Worm (Caenorhabditis elegans) whole organism, dauer: ENCODE results near the gene T24D5.1.

Source experiments
- unc-62 ChIP-seq: sonication (generic microtip); optimal IDR thresholded peaks from 2 replicates; lab custom pipeline; 2017; ENCODE audit warnings: missing biosample characterization, missing genetic modification reagents, missing genetic modification characterization

Gene T24D5.1

DNA sequence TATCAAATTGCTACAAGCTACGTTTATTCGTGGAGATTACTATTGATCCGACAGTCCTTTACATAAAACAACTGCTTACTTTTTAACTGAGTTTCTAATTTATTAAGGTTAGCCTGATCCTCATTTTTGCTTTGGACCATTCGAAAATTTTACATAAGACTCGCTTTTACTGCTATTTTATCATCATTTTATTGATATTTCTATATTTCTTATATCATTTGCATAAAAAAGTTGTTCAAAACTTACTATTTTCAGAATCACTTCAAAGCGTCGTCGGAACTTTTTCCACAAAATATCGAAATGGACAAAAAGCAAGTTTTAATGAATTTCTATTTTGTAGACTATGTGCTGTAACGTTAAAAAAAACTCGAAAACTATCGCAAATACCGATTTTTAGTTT, at the start of gene T24D5.1:
T24D5.1 (plus strand) TSS at position 301 of the 400 bp plus-strand sequence.
- TF ChIP-seq unc-62 (GFP tag; lab: Kevin White, UChicago): no peak

DNA sequence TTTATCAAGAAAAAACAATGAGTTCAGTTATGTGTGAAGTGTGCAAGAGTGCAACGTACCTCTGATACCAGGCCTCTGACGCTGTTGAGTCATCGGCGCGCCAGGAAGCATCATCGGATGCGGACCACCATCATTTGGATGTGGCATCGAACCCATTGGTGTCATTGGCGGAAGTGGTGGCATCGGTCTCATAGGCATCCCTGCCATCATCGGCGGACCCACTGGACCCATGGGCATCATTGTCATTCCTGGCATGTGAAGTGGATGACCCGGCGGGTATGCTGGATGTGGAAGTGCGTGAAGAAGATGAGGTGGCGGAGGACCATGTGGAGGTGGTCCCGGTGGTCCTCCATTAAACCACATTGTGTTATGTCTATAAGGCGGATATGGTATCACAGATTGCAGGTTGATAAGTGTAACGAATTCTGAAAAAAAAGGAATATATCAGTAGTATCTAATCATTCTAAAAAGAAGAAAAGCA, 49.2 kb upstream of the T24D5.1 start, which contains the start of gene scd-1:
scd-1 (minus strand) TSS at position 431 of the 481 bp plus-strand sequence.
- TF ChIP-seq unc-62 (GFP tag; lab: Kevin White, UChicago): no peak

DNA sequence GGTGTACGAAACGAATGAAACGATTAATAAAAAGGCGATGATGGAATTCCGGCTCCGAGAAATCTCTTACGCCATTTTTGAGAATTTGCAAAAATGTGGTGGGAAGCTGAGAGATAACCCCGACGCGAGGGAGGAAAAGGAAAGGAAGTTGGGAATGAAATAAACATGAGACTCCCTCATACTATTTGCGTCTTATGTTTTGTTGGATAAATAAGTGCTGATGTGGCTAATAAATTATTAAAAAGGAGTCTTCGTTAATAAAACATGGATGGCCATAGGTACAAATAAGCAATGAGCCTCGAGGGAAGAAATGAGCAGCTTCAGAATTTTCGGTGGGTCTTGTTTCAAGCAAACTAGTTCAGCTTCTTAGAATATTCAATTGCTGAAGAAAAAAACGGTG, 42.2 kb upstream of the T24D5.1 start:
- TF ChIP-seq unc-62 (GFP tag; lab: Kevin White, UChicago): no peak

DNA sequence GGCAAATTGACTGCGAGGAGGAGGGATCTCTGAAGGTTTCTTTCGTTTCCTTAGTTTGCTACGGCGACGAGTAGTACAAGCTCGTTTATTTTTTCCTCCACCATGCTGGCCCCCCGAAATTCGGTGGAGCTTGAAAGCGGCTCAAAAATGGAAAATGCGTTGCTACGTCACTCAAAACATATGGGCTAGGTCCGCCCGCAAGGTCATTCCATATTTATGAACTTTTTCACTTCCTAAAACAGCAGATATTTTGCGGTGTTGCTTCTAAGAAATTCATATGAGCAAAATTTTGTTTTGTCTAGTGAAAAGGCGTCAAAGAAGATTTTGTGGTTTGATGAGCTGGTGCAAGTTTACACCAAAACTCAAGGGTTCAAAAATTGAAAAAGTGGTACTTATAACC, 40.1 kb upstream of the T24D5.1 start:
- no peak for TF ChIP-seq unc-62 (GFP tag; lab: Kevin White, UChicago)

DNA sequence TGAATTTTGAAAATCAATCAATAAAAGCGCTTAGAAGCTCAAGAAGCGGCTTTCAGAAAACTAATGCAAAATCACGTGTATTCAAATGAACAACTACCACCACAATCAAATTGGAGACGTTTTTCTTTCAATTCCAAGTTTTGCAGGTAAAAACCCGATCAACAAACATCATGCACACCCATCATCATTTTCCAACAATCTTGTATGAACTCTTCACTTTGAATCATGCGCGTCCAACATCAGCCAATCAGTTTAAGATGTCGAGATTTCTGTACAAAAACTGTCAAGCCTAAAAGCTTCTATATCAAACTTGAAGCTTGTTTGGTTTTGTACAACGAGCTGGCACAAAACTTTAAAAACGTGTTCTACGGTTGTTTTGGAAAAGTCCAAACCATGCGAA, 35.8 kb upstream of the T24D5.1 start:
- TF ChIP-seq unc-62 (GFP tag; lab: Kevin White, UChicago): no peak

DNA sequence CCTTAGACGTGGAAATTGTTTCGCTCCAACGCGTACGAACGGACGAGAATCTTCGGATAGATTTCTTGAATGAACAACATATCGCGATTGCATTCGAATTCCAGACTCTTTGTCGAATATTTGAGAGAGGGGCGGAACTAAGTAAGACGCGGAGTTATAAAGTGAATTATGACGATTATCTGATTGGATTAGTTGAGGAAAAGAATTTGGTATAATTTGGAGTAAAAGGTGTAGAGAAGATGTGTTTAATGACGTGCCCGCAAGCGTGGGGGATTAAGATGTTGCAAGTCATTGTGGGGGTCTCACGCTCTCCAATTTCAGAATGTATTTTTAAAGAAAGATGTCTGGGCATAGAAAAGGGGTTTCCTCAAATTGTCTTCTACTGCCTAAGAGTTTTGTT, 29.5 kb upstream of the T24D5.1 start:
- TF ChIP-seq unc-62 (GFP tag; lab: Kevin White, UChicago): no peak

DNA sequence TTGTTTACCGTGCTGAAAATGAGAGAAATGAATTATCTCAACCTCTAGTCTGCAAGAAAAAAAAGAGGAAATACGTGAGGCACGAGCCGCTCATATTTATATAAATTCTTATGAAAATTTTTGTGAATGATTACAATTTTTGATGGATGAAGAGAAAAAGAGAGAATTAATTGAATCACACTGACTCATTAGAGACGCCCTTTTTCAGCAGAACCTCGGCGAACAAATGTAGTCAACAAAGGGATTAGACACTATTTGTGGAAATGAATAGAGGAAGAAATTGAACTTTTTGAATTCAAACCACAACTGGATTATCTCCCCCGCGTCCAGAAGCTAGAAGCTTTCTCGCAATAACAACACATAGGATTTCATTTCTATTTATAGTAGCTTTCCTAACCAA, 27.8 kb upstream of the T24D5.1 start:
- no peak for TF ChIP-seq unc-62 (GFP tag; lab: Kevin White, UChicago)

DNA sequence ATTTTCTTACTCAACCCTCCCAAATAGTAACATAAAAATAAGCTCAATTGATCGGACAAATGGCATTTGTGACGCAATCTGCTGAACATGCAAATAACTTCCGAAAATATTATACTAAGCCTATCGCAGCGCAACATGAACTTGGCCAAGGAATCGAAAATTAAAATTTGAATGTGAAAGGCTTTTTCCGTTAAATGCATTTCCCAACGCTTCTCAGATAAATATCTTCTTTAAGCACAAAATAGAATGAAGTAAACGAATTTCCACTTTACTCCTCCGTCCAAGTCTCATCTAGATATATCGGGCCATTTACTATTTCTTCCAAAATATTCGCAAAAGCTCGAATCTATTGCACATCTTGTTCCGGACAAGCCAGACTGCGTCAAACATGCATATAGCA, 25.5 kb upstream of the T24D5.1 start:
- TF ChIP-seq unc-62 (GFP tag; lab: Kevin White, UChicago): no peak

DNA sequence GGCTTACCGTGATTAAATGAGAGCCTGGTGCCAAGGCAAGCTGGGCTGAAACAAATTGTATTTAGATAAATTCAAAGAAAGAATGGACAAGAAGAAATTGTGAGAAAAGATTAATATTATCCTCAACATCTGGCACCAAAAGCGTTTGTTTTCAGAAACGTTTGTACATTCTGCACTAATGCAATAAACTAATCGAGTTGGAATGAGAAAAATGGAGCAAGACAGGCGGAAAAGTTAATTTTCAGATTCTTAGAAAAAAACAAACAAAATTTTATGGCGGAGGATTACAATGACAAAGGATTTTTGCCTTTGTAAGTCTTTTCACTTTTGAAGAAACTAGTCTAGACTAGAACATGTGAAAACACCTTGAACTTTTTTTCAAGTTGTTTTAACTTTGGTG, 22.9 kb upstream of the T24D5.1 start, which contains the start of gene npr-4:
npr-4 (minus strand) TSS at position 52 of the 400 bp plus-strand sequence.
- no peak for TF ChIP-seq unc-62 (GFP tag; lab: Kevin White, UChicago)

DNA sequence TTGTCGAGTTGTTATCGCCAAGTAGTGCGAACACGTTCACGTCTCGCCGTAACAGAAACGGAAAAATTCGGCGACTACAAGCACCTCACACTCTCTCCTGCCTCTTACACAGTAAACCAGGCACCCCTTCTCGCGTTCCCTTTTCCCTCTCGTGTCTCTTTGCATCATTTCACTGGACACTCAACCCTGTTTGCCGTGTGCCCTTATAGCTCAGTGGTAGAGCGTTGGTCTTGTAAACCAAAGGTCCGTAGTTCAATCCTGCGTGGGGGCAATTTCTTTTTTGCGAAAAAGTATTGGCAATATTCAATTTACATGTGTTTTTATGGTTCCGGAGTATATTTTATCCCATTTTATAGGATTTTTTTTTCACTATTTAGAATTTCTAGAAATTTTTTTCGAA, 11.0 kb upstream of the T24D5.1 start:
- TF ChIP-seq unc-62 (GFP tag; lab: Kevin White, UChicago): no peak

DNA sequence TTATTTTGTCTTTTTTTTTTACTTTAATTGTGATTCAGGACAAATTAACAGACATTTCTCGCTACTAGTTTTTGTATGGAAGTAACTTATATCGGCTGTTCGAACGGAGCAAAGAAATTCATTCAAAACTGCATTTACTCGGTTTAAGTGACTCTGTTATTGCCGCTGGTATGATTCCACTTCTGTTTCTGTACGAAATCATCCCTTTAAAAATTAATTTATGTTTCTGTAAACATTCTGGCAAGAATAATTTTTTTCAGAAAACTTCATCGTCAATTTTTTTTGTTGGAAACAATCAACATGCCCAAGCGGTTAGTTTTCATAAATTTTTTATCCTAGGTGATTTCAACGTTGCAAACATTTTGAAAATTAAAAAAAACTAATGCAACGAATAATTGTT, 5.2 kb downstream of the T24D5.1 start, which contains the start of gene T24D5.3:
T24D5.3 (plus strand) TSS at position 301 of the 400 bp plus-strand sequence.
- no peak for TF ChIP-seq unc-62 (GFP tag; lab: Kevin White, UChicago)

DNA sequence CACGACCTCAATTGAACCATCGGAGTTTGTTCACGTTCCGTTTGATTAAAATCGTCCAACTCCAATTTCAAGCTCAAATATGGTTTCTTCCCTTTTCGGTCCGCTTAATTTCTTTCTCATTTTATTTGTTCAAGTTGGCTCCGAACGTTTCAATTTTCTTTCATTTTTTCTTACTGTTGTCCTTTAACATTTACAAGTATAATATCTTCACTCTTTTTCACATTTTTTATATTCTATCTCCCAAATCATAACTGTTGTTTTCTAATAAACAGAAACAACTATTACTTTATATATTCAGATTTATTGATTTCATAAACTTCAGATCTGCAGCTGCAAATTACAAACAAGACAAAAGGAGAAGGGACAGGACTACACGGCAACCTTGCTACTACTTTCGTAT, 8.9 kb downstream of the T24D5.1 start:
- TF ChIP-seq unc-62 (GFP tag; lab: Kevin White, UChicago): no peak

DNA sequence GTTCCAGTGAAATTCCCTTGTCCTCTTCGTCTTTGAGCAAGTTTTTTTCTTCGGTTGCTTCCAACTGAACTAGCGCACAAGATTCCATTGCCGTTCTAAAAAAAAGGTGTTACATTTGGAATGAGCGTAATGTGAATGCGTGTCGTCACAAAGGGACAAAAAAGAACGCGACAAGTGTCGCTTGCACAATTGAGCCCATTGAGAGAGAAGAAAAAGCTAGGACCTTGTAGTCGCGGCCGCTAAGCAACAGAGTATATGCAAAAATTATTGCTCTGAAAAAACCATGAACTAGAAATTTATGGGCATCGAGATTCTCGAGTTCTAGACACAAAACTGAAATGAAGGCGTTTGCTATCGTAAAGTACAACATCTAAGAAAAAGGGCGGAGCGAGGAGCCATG, 11.8 kb downstream of the T24D5.1 start, which contains the start of gene T24D5.2:
T24D5.2 (minus strand) TSS at position 101 of the 400 bp plus-strand sequence.
- no peak for TF ChIP-seq unc-62 (GFP tag; lab: Kevin White, UChicago)

DNA sequence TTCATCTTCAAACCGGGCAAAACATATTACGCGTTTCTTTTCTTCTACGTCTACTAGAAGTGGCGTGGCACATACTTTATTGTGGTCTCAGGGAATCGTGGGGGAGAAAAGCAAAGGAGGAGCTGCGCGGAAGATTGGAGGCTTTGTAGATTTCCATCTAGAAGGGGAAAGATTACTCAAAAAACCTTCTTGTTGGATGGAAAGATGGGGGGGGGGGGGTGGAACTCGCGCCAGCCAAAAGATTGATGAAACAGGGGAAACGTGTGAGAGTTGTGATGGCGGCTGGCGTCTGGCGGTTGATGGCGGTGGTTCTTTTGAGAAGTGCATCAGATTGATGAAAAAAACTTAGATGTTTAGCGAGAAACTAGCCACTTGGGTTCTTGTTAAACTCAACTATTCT, 14.9 kb downstream of the T24D5.1 start:
- TF ChIP-seq unc-62 (GFP tag; lab: Kevin White, UChicago): no peak

DNA sequence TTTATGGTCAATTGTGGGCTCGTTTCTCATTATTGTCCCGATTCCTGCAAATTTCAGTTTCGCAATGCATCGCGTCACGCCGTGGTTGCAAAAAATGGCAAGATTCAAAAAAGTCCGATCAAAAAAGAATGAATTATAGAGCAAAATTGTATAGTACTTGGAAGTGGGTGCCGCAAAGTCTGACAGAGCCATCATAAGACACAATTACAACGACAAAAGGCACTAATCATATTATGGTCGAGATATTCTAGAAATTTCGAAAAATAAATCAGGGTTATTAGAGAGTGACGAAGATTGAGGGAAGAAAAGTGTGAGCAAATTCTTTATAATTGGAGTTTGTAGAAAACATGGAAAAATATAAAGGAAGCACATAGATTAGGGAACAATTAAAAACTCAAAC, 20.6 kb downstream of the T24D5.1 start:
- TF ChIP-seq unc-62 (GFP tag; lab: Kevin White, UChicago): no peak

DNA sequence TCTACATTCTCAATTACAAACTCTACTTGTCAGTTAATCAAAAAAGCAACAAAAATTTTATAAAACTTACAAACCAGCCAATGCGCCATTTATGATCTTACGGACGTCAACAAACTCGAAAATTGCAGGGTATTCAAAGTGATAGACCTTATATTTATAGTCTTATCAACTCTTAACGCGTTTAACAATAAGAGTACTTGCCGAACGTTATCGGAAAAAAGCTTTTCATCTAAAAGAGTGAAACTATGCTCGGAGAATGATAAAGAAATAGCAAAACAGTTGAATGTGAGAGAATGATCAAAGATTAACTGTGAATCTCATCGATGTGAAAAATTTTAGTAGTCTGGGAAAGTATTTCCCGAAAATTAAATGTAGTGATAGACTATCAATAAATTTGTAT, 21.4 kb downstream of the T24D5.1 start:
- TF ChIP-seq unc-62 (GFP tag; lab: Kevin White, UChicago): no peak

DNA sequence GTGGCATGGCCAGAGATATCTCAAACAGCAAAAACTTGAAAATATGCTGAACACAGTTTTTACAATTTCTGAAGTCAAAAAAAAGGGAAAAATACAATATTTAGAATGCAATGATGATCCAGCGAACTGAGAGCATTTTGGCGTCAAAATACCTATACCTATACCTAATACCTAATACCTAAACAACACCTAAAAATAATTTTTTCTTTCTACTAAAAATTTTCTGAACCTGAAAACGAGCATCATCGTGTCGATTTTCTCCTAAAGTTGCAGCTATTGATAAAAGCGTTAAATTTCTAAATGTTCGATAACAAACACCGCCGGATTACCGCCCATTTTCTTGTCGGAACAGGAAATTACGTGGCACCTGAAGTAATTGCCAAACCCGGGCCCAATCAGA, 22.3 kb downstream of the T24D5.1 start, which contains the start of gene T24D5.4:
T24D5.4 (plus strand) TSS at position 301 of the 400 bp plus-strand sequence.
- TF ChIP-seq unc-62 (GFP tag; lab: Kevin White, UChicago): no peak
